Fruit fly (Drosophila melanogaster) whole organism, prepupa: ENCODE measurements around the gene Cyp4g15.
A peak's percentile ranks its signal among the peaks of the same experiment; 100 is the strongest.

ENCODE experiments used
- CG10631 ChIP-seq: fragments of 200-800 bp; sonication (Bioruptor generic); optimal IDR thresholded peaks from 2 replicates; lab custom pipeline; 2016; ENCODE audit warnings: missing biosample characterization, missing genetic modification characterization
- CG11294 ChIP-seq: fragments of 200-800 bp; sonication (Bioruptor generic); IDR thresholded peaks from 2 replicates; pipeline ENCODE4 v1.3.6; 2022; ENCODE audit warnings: missing biosample characterization, missing genetic modification characterization
- CG11762 ChIP-seq: fragments of 200-800 bp; sonication (Bioruptor generic); optimal IDR thresholded peaks from 3 replicates; lab custom pipeline; 2016; ENCODE audit warnings: missing biosample characterization, missing genetic modification characterization; ENCODE audit not compliant: insufficient read depth
- CG11902 ChIP-seq: fragments of 200-800 bp; sonication (Bioruptor generic); optimal IDR thresholded peaks from 3 replicates; lab custom pipeline; 2016; ENCODE audit warnings: missing biosample characterization, missing genetic modification characterization
- CG15336 ChIP-seq: fragments of 200-800 bp; sonication (Bioruptor generic); IDR thresholded peaks from 2 replicates; pipeline ENCODE4 v1.3.6; 2022; ENCODE audit warnings: missing biosample characterization, missing genetic modification characterization
- CG1621 ChIP-seq: fragments of 200-800 bp; sonication (Bioruptor generic); optimal IDR thresholded peaks from 3 replicates; lab custom pipeline; 2018; ENCODE audit warnings: missing biosample characterization, mild to moderate bottlenecking, missing genetic modification characterization
- CG3032 ChIP-seq: fragments of 200-800 bp; optimal IDR thresholded peaks from 2 replicates; lab custom pipeline; 2019; ENCODE audit warnings: missing biosample characterization, mild to moderate bottlenecking, missing genetic modification characterization, moderate library complexity
- CG31627 ChIP-seq: fragments of 200-800 bp; sonication (Bioruptor generic); optimal IDR thresholded peaks from 3 replicates; lab custom pipeline; 2016; ENCODE audit warnings: missing biosample characterization, missing genetic modification characterization
- CG34406 ChIP-seq: fragments of 200-800 bp; sonication (Bioruptor generic); optimal IDR thresholded peaks from 3 replicates; lab custom pipeline; 2016; ENCODE audit warnings: missing biosample characterization, missing genetic modification characterization
- CG3919 ChIP-seq: fragments of 200-800 bp; sonication (Bioruptor generic); optimal IDR thresholded peaks from 3 replicates; lab custom pipeline; 2016; ENCODE audit warnings: missing biosample characterization, missing genetic modification characterization
- CG6163 ChIP-seq: fragments of 200-800 bp; sonication (Bioruptor generic); IDR thresholded peaks from 3 replicates; pipeline ENCODE4 v1.3.6; 2022; ENCODE audit warnings: missing biosample characterization, missing genetic modification characterization
- CG6276 ChIP-seq: fragments of 200-800 bp; sonication (Bioruptor generic); optimal IDR thresholded peaks from 2 replicates; lab custom pipeline; 2017; ENCODE audit warnings: missing biosample characterization, mild to moderate bottlenecking, missing genetic modification characterization
- CG6792 ChIP-seq: fragments of 200-800 bp; sonication (Bioruptor generic); optimal IDR thresholded peaks from 3 replicates; lab custom pipeline; 2016; ENCODE audit warnings: missing biosample characterization, missing genetic modification characterization
- CG6808 ChIP-seq: fragments of 200-800 bp; sonication (Bioruptor generic); optimal IDR thresholded peaks from 3 replicates; lab custom pipeline; 2017; ENCODE audit warnings: missing biosample characterization, missing genetic modification characterization, mild to moderate bottlenecking, moderate library complexity, missing genetic modification reagents
- CG6854 ChIP-seq: fragments of 200-800 bp; sonication (Bioruptor generic); optimal IDR thresholded peaks from 2 replicates; lab custom pipeline; 2017; ENCODE audit warnings: missing biosample characterization, mild to moderate bottlenecking, missing genetic modification characterization
- CG8119 ChIP-seq: fragments of 200-800 bp; sonication (Bioruptor generic); IDR thresholded peaks from 3 replicates; pipeline ENCODE4 v1.3.6; 2022; ENCODE audit warnings: missing biosample characterization, missing genetic modification characterization
- CG8319 ChIP-seq: fragments of 200-800 bp; sonication (Bioruptor generic); optimal IDR thresholded peaks from 3 replicates; lab custom pipeline; 2016; ENCODE audit warnings: missing biosample characterization, missing genetic modification characterization
- CG8632 ChIP-seq: fragments of 200-800 bp; sonication (Bioruptor generic); optimal IDR thresholded peaks from 3 replicates; lab custom pipeline; 2016; ENCODE audit warnings: missing biosample characterization, missing genetic modification characterization
- Eip75B ChIP-seq: fragments of 200-800 bp; sonication (Bioruptor generic); optimal IDR thresholded peaks from 3 replicates; lab custom pipeline; 2016; ENCODE audit warnings: missing biosample characterization, missing genetic modification characterization
- Eip78C ChIP-seq: fragments of 200-800 bp; sonication (Bioruptor generic); peaks from one replicate; lab custom pipeline; 2016; ENCODE audit warnings: missing biosample characterization, missing genetic modification characterization
- Eip93F ChIP-seq: fragments of 200-800 bp; sonication (Bioruptor generic); optimal IDR thresholded peaks from 2 replicates; lab custom pipeline; 2016; ENCODE audit warnings: missing biosample characterization, mild to moderate bottlenecking, missing genetic modification characterization
- Ets21C ChIP-seq: fragments of 200-800 bp; sonication (Bioruptor generic); optimal IDR thresholded peaks from 3 replicates; lab custom pipeline; 2016; ENCODE audit warnings: missing biosample characterization, missing genetic modification characterization
- Gug ChIP-seq: fragments of 200-800 bp; sonication (Bioruptor generic); IDR thresholded peaks from 2 replicates; pipeline ENCODE4 v1.3.6; 2022; ENCODE audit warnings: missing biosample characterization, missing genetic modification characterization
- Hr38 ChIP-seq: sonication (Bioruptor generic); optimal IDR thresholded peaks from 2 replicates; lab custom pipeline; 2016; ENCODE audit warnings: missing biosample characterization, missing genetic modification characterization
- Hr39 ChIP-seq: fragments of 200-800 bp; sonication (Bioruptor generic); optimal IDR thresholded peaks from 2 replicates; lab custom pipeline; 2016; ENCODE audit warnings: missing biosample characterization, missing genetic modification characterization
- Hr4 ChIP-seq: fragments of 200-800 bp; sonication (Bioruptor generic); optimal IDR thresholded peaks from 3 replicates; lab custom pipeline; 2016; ENCODE audit warnings: missing biosample characterization, missing genetic modification characterization
- OdsH ChIP-seq: fragments of 200-800 bp; sonication (Bioruptor generic); optimal IDR thresholded peaks from 3 replicates; lab custom pipeline; 2016; ENCODE audit warnings: missing biosample characterization, missing genetic modification characterization
- Sox102F ChIP-seq: fragments of 200-800 bp; sonication (Bioruptor generic); optimal IDR thresholded peaks from 2 replicates; lab custom pipeline; 2016; ENCODE audit warnings: missing biosample characterization, mild to moderate bottlenecking, missing genetic modification characterization
- Sox14 ChIP-seq: fragments of 200-800 bp; sonication (Bioruptor generic); optimal IDR thresholded peaks from 3 replicates; lab custom pipeline; 2016; ENCODE audit warnings: missing biosample characterization, missing genetic modification characterization
- Sox15 ChIP-seq: fragments of 200-800 bp; sonication (Bioruptor generic); optimal IDR thresholded peaks from 3 replicates; lab custom pipeline; 2016; ENCODE audit warnings: missing biosample characterization, missing genetic modification characterization
- achi ChIP-seq: fragments of 200-800 bp; sonication (Bioruptor generic); optimal IDR thresholded peaks from 3 replicates; lab custom pipeline; 2016; ENCODE audit warnings: missing biosample characterization, missing genetic modification characterization
- cyc ChIP-seq: fragments of 200-800 bp; sonication (Bioruptor generic); optimal IDR thresholded peaks from 3 replicates; lab custom pipeline; 2016; ENCODE audit warnings: missing biosample characterization, missing genetic modification characterization
- dac ChIP-seq: fragments of 200-800 bp; sonication (Bioruptor generic); optimal IDR thresholded peaks from 2 replicates; lab custom pipeline; 2017; ENCODE audit warnings: missing biosample characterization, mild to moderate bottlenecking, missing genetic modification characterization
- eg ChIP-seq: fragments of 200-800 bp; sonication (Bioruptor generic); IDR thresholded peaks from 3 replicates; pipeline ENCODE4 v1.3.6; 2022; ENCODE audit warnings: missing biosample characterization, missing genetic modification characterization
- esn ChIP-seq: fragments of 200-800 bp; sonication (Bioruptor generic); optimal IDR thresholded peaks from 2 replicates; lab custom pipeline; 2016; ENCODE audit warnings: missing biosample characterization, mild to moderate bottlenecking, missing genetic modification characterization, moderate library complexity
- fd59A ChIP-seq: fragments of 200-800 bp; sonication (Bioruptor generic); optimal IDR thresholded peaks from 2 replicates; lab custom pipeline; 2017; ENCODE audit warnings: missing biosample characterization, mild to moderate bottlenecking, missing genetic modification characterization, missing genetic modification reagents
- fd85E ChIP-seq: fragments of 200-800 bp; sonication (Bioruptor generic); optimal IDR thresholded peaks from 3 replicates; lab custom pipeline; 2016; ENCODE audit warnings: missing biosample characterization, missing genetic modification characterization
- net ChIP-seq: fragments of 200-800 bp; sonication (Bioruptor generic); optimal IDR thresholded peaks from 3 replicates; lab custom pipeline; 2016; ENCODE audit warnings: missing biosample characterization, missing genetic modification characterization
- pdm3 ChIP-seq: fragments of 200-800 bp; sonication (Bioruptor generic); optimal IDR thresholded peaks from 3 replicates; lab custom pipeline; 2016; ENCODE audit warnings: missing biosample characterization, missing genetic modification characterization
- salr ChIP-seq, 2 experiments: fragments of 200-800 bp; sonication (Bioruptor generic); optimal IDR thresholded peaks; 3 replicates each; lab custom pipeline; 2016 to 2018; ENCODE audit warnings: missing biosample characterization in 2 of 2, missing genetic modification characterization in 2 of 2, mild to moderate bottlenecking in 1 of 2
- spab ChIP-seq: fragments of 200-800 bp; sonication (Bioruptor generic); optimal IDR thresholded peaks from 2 replicates; lab custom pipeline; 2017; ENCODE audit warnings: missing biosample characterization, mild to moderate bottlenecking, missing genetic modification characterization, missing genetic modification reagents
- ss ChIP-seq, 2 experiments: fragments of 200-800 bp; sonication (Bioruptor generic); optimal IDR thresholded peaks; 2 replicates in 1 of 2; 3 replicates in 1 of 2; lab custom pipeline; 2017 to 2018; ENCODE audit warnings: mild to moderate bottlenecking in 2 of 2, missing biosample characterization in 2 of 2, missing genetic modification characterization in 2 of 2, moderate library complexity in 1 of 2
- svp ChIP-seq: fragments of 200-800 bp; sonication (Bioruptor generic); peaks from one replicate; lab custom pipeline; 2016; ENCODE audit warnings: missing biosample characterization, missing genetic modification characterization
- topi ChIP-seq: fragments of 200-800 bp; sonication (Bioruptor generic); optimal IDR thresholded peaks from 3 replicates; lab custom pipeline; 2016; ENCODE audit warnings: missing biosample characterization, missing genetic modification characterization
- vri ChIP-seq: fragments of 200-800 bp; sonication (Bioruptor generic); optimal IDR thresholded peaks from 3 replicates; lab custom pipeline; 2016; ENCODE audit warnings: missing biosample characterization, mild to moderate bottlenecking, missing genetic modification characterization

The Cyp4g15 gene

dm6 chrX:11492205-11492604 is 15.3 kb downstream of the Cyp4g15 start (continued):
- TF ChIP-seq salr (GFP tag; optimal IDR thresholded peaks at IDR 0.05; lab: Kevin White, UChicago), result peak in 1 of 2 experiments; percentile 43
- no peak for TF ChIP-seq CG8319 (GFP tag; lab: Kevin White, UChicago)
- TF ChIP-seq Gug, result no peak
- TF ChIP-seq dac (GFP tag; lab: Kevin White, UChicago), result no peak
- peak; percentile 58 for TF ChIP-seq CG6276 (GFP tag; lab: Kevin White, UChicago)
- no peak for TF ChIP-seq svp (GFP tag; lab: Kevin White, UChicago)
- no peak for TF ChIP-seq esn
- TF ChIP-seq CG11902 (GFP tag; lab: Kevin White, UChicago), result no peak
- no peak for TF ChIP-seq Hr38 (GFP tag; lab: Kevin White, UChicago)
- peak; percentile 8 for TF ChIP-seq pdm3 (GFP tag; lab: Kevin White, UChicago)
- TF ChIP-seq CG3919 (GFP tag; lab: Kevin White, UChicago), result peak; percentile 10
- no peak for TF ChIP-seq CG6854
- TF ChIP-seq CG10631, result peak; percentile 22
- TF ChIP-seq net (GFP tag; lab: Kevin White, UChicago), result peak; percentile 50
- TF ChIP-seq Hr39 (GFP tag; lab: Kevin White, UChicago), result no peak
- no peak for TF ChIP-seq ss (GFP tag; optimal IDR thresholded peaks at IDR 0.05; lab: Kevin White, UChicago)
- no peak for TF ChIP-seq CG8119
- TF ChIP-seq eg, result no peak
- TF ChIP-seq vri (GFP tag; lab: Kevin White, UChicago), result no peak
- no peak for TF ChIP-seq CG31627 (GFP tag; lab: Kevin White, UChicago)
- TF ChIP-seq fd59A, result no peak
- no peak for TF ChIP-seq CG6792
- TF ChIP-seq CG15336, result no peak
- peak; percentile 43 for TF ChIP-seq achi (GFP tag; lab: Kevin White, UChicago)
- TF ChIP-seq Hr4 (GFP tag; lab: Kevin White, UChicago), result peak; percentile 69
- no peak for TF ChIP-seq CG34406 (GFP tag; lab: Kevin White, UChicago)
- TF ChIP-seq spab (GFP tag; lab: Kevin White, UChicago), result no peak
- no peak for TF ChIP-seq topi (GFP tag; lab: Kevin White, UChicago)
- TF ChIP-seq CG6808 (GFP tag; lab: Kevin White, UChicago), result peak; percentile 1
- no peak for TF ChIP-seq CG11762 (GFP tag; lab: Kevin White, UChicago)
- TF ChIP-seq Eip93F (GFP tag; lab: Kevin White, UChicago), result no peak
- no peak for TF ChIP-seq CG3032
- TF ChIP-seq CG6163, result no peak
- TF ChIP-seq, all 60 proteins: peak for 17

dm6 chrX:11492916-11493590 is 16.2 kb downstream of the Cyp4g15 start, which contains the start of gene Drak:
Gene Drak (plus strand): TSS chrX:11493135.
- TF ChIP-seq Eip75B (GFP tag; lab: Kevin White, UChicago), result no peak
- TF ChIP-seq Sox14 (GFP tag; lab: Kevin White, UChicago), result no peak
- no peak for TF ChIP-seq topi (GFP tag; lab: Kevin White, UChicago)
- TF ChIP-seq CG11762 (GFP tag; lab: Kevin White, UChicago), result no peak
- no peak for TF ChIP-seq CG8319 (GFP tag; lab: Kevin White, UChicago)
- no peak for TF ChIP-seq fd59A
- no peak for TF ChIP-seq eg
- no peak for TF ChIP-seq fd85E (GFP tag; lab: Kevin White, UChicago)
- peak; percentile 20 for TF ChIP-seq CG1621
- no peak for TF ChIP-seq Sox15 (GFP tag; lab: Kevin White, UChicago)
- TF ChIP-seq svp (GFP tag; lab: Kevin White, UChicago), result no peak
- TF ChIP-seq Sox102F, result peak; percentile 33
- TF ChIP-seq cyc (GFP tag; lab: Kevin White, UChicago), result no peak
- TF ChIP-seq OdsH (GFP tag; lab: Kevin White, UChicago), result no peak
- TF ChIP-seq CG10631, result no peak
- TF ChIP-seq Hr38 (GFP tag; lab: Kevin White, UChicago), result no peak
- TF ChIP-seq CG6808 (GFP tag; lab: Kevin White, UChicago), result peak; percentile 8
- TF ChIP-seq vri (GFP tag; lab: Kevin White, UChicago), result peak; percentile 25
- no peak for TF ChIP-seq net (GFP tag; lab: Kevin White, UChicago)
- no peak for TF ChIP-seq CG11294 (GFP tag; lab: Robert Waterston, UW)
- peak; percentile 12 for TF ChIP-seq CG6276 (GFP tag; lab: Kevin White, UChicago)
- no peak for TF ChIP-seq Ets21C
- peak; percentile 5 for TF ChIP-seq Eip78C (GFP tag; lab: Kevin White, UChicago)
- TF ChIP-seq salr (GFP tag; optimal IDR thresholded peaks at IDR 0.05; lab: Kevin White, UChicago), result no peak
- peak; percentile 22 to 67 for TF ChIP-seq ss (GFP tag; optimal IDR thresholded peaks at IDR 0.05; lab: Kevin White, UChicago)
- TF ChIP-seq CG3032, result no peak
- TF ChIP-seq Hr4 (GFP tag; lab: Kevin White, UChicago), result no peak
- TF ChIP-seq CG8632, result no peak
- no peak for TF ChIP-seq esn
- peak; percentile 37 for TF ChIP-seq CG6854
- TF ChIP-seq, all 60 proteins: peak for 8
